In the genomic region with DNA sequence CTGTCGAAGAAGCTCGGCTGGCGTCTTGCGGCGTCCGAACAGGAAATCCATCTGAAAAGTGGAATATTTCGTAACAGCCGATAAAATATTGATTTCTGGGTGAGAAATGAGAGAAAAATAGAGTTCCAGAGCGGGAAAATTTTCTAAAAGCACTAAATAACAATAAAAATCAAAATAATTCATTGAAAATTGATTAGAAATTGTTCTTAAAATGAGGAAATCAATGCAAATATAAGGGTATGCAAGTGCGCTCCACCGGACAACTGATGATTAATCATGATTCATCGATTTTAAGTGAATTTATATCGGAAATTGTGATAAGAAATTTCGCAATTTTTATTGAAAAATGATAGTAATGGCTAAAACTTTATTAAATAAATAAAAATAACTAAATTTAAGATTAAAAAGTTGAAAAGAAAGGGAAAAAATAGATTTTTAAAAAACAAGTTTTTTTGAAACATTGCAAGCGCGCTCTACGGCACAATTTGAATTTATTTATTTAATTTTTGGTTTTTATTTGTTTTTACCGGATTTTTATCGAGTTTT, we compare ENCODE assay signal across 5 worm cellular contexts.
TF ChIP-seq lines count a peak whose summit lies in the region.

Gene vps-2 (minus strand): TSS at position 51 of the 546 bp plus-strand sequence.
Gene tiar-2 (plus strand): TSS at position 520 of the 546 bp plus-strand sequence.

TF ChIP-seq in whole organism, L1 larva, 84 proteins besides CTCF, POLR2A, EP300 and RAD21 (continues in another document):
- no peak for TF ChIP-seq pqm-1 (tag; optimal IDR thresholded peaks at IDR 0.05; lab: Kevin White, UChicago)
- peak; percentile 18 for TF ChIP-seq sox-4 (tag; optimal IDR thresholded peaks at IDR 0.05; lab: Kevin White, UChicago)
- TF ChIP-seq nhr-77 (tag; optimal IDR thresholded peaks at IDR 0.05; lab: Kevin White, UChicago) = no peak
- no peak for TF ChIP-seq unc-62 (GFP tag; optimal IDR thresholded peaks at IDR 0.05; lab: Kevin White, UChicago)
- peak; percentile 75 for TF ChIP-seq nhr-19 (GFP tag; conservative IDR thresholded peaks at IDR 0.05; lab: Robert Waterston, UW)
- no peak for TF ChIP-seq nhr-84 (tag; optimal IDR thresholded peaks at IDR 0.05; lab: Kevin White, UChicago)
- peak; percentile 51 for TF ChIP-seq fkh-4 (tag; optimal IDR thresholded peaks at IDR 0.05; lab: Kevin White, UChicago; ENCODE audit: borderline replicate concordance)
- TF ChIP-seq swsn-7 (tag; optimal IDR thresholded peaks at IDR 0.05; lab: Kevin White, UChicago) = peak; percentile 75
- TF ChIP-seq egl-27 (tag; optimal IDR thresholded peaks at IDR 0.05; lab: Kevin White, UChicago) = no peak
- TF ChIP-seq ztf-11 (tag; optimal IDR thresholded peaks at IDR 0.05; lab: Kevin White, UChicago) = no peak
- TF ChIP-seq blmp-1 (tag; optimal IDR thresholded peaks at IDR 0.05; lab: Kevin White, UChicago) = peak; percentile 23
- peak in 1 of 6 experiments; percentile 8 for TF ChIP-seq elt-3 (tag; optimal IDR thresholded peaks at IDR 0.05; lab: Kevin White, UChicago)
- TF ChIP-seq grh-1 (GFP tag; IDR thresholded peaks at IDR 0.05; lab: Robert Waterston, UW) = no peak
- peak; percentile 87 for TF ChIP-seq fkh-8 (tag; optimal IDR thresholded peaks at IDR 0.05; lab: Kevin White, UChicago)
- no peak for TF ChIP-seq vab-15 (tag; optimal IDR thresholded peaks at IDR 0.05; lab: Kevin White, UChicago)
- peak; percentile 32 for TF ChIP-seq unc-86 (tag; optimal IDR thresholded peaks at IDR 0.05; lab: Kevin White, UChicago)
- TF ChIP-seq C04F5.9 (tag; optimal IDR thresholded peaks at IDR 0.05; lab: Kevin White, UChicago) = peak; percentile 24

TF ChIP-seq in whole organism, L3 larva, 47 proteins besides CTCF, POLR2A, EP300 and RAD21 (continues in another document):
- no peak for TF ChIP-seq lin-39 (tag; optimal IDR thresholded peaks at IDR 0.05; lab: Kevin White, UChicago)
- TF ChIP-seq pqm-1 (tag; optimal IDR thresholded peaks at IDR 0.05; lab: Kevin White, UChicago) = peak; percentile 98
- no peak for TF ChIP-seq nhr-43 (tag; optimal IDR thresholded peaks at IDR 0.05; lab: Kevin White, UChicago; ENCODE audit: poor library complexity, severe bottlenecking)
- TF ChIP-seq nhr-11 (tag; optimal IDR thresholded peaks at IDR 0.05; lab: Kevin White, UChicago) = no peak
- TF ChIP-seq egl-5 (tag; optimal IDR thresholded peaks at IDR 0.05; lab: Kevin White, UChicago) = no peak
- no peak for TF ChIP-seq nhr-12 (tag; optimal IDR thresholded peaks at IDR 0.05; lab: Kevin White, UChicago)
- TF ChIP-seq ama-1 (optimal IDR thresholded peaks at IDR 0.05; lab: Kevin White, UChicago) = no peak
- TF ChIP-seq mdl-1 (tag; optimal IDR thresholded peaks at IDR 0.05; lab: Kevin White, UChicago) = no peak
- no peak for TF ChIP-seq fkh-10 (GFP tag; optimal IDR thresholded peaks at IDR 0.05; lab: Kevin White, UChicago)
- peak; percentile 93 for TF ChIP-seq skn-1 (tag; optimal IDR thresholded peaks at IDR 0.05; lab: Kevin White, UChicago)
- TF ChIP-seq ceh-82 (tag; optimal IDR thresholded peaks at IDR 0.05; lab: Kevin White, UChicago) = no peak
- no peak for TF ChIP-seq elt-3 (tag; optimal IDR thresholded peaks at IDR 0.05; lab: Kevin White, UChicago)
- no peak for TF ChIP-seq ztf-4 (tag; optimal IDR thresholded peaks at IDR 0.05; lab: Kevin White, UChicago)
- TF ChIP-seq sea-2 (GFP tag; optimal IDR thresholded peaks at IDR 0.05; lab: Kevin White, UChicago) = no peak
- TF ChIP-seq nhr-25 (tag; optimal IDR thresholded peaks at IDR 0.05; lab: Kevin White, UChicago) = no peak
- TF ChIP-seq aly-2 (tag; optimal IDR thresholded peaks at IDR 0.05; lab: Kevin White, UChicago) = no peak
- no peak for TF ChIP-seq lsy-12 (tag; optimal IDR thresholded peaks at IDR 0.05; lab: Kevin White, UChicago)
- peak; percentile 23 for TF ChIP-seq nfya-1 (tag; optimal IDR thresholded peaks at IDR 0.05; lab: Kevin White, UChicago; ENCODE audit: insufficient read depth)

TF ChIP-seq in whole organism, early embryonic, 17 proteins besides CTCF, POLR2A, EP300 and RAD21:
- no peak for TF ChIP-seq pes-1 (GFP tag; IDR thresholded peaks at IDR 0.05; lab: Robert Waterston, UW)
- TF ChIP-seq hmbx-1 (tag; optimal IDR thresholded peaks at IDR 0.05; lab: Kevin White, UChicago) = no peak
- TF ChIP-seq F13C5.2 (tag; optimal IDR thresholded peaks at IDR 0.05; lab: Kevin White, UChicago) = peak; percentile 30

TF ChIP-seq in whole organism, midembryonic, 9 proteins besides CTCF, POLR2A, EP300 and RAD21:
- no peak for TF ChIP-seq ref-1 (GFP tag; conservative IDR thresholded peaks at IDR 0.05; lab: Robert Waterston, UW)
- TF ChIP-seq T22C8.4 (GFP tag; IDR thresholded peaks at IDR 0.05; lab: Robert Waterston, UW) = peak; percentile 52; the same call in 1 of the 2 replicates

TF ChIP-seq in whole organism, young adult, 124 proteins besides CTCF, POLR2A, EP300 and RAD21 (continues in another document):
- TF ChIP-seq Y53F4B.3 (GFP tag; IDR thresholded peaks at IDR 0.05; lab: Robert Waterston, UW) = no peak
- no peak for TF ChIP-seq ztf-28 (GFP tag; IDR thresholded peaks at IDR 0.05; lab: Robert Waterston, UW)
- TF ChIP-seq ceh-40 (GFP tag; IDR thresholded peaks at IDR 0.05; lab: Robert Waterston, UW) = no peak
- no peak for TF ChIP-seq egl-44 (GFP tag; IDR thresholded peaks at IDR 0.05; lab: Robert Waterston, UW)
- TF ChIP-seq let-607 (tag; optimal IDR thresholded peaks at IDR 0.05; lab: Kevin White, UChicago) = peak in 1 of 2 experiments; percentile 36
- TF ChIP-seq egrh-3 (GFP tag; IDR thresholded peaks at IDR 0.05; lab: Robert Waterston, UW) = no peak
- no peak for TF ChIP-seq xnd-1 (tag; optimal IDR thresholded peaks at IDR 0.05; lab: Kevin White, UChicago)
- TF ChIP-seq lsl-1 (GFP tag; optimal IDR thresholded peaks at IDR 0.05; lab: Kevin White, UChicago) = peak; percentile 2
- no peak for TF ChIP-seq egl-18 (GFP tag; IDR thresholded peaks at IDR 0.05; lab: Robert Waterston, UW)
- no peak for TF ChIP-seq F22D6.2 (tag; optimal IDR thresholded peaks at IDR 0.05; lab: Kevin White, UChicago)
- TF ChIP-seq madf-8 (GFP tag; conservative IDR thresholded peaks at IDR 0.05; lab: Robert Waterston, UW) = no peak
- TF ChIP-seq ztf-26 (tag; optimal IDR thresholded peaks at IDR 0.05; lab: Kevin White, UChicago) = peak; percentile 30
- TF ChIP-seq B0019.2 (GFP tag; conservative IDR thresholded peaks at IDR 0.05; lab: Robert Waterston, UW) = no peak
- no peak for TF ChIP-seq rcor-1 (GFP tag; IDR thresholded peaks at IDR 0.05; lab: Robert Waterston, UW)
- no peak for TF ChIP-seq snpc-4 (GFP tag; optimal IDR thresholded peaks at IDR 0.05; lab: Kevin White, UChicago)
- TF ChIP-seq snpc-4 (tag; optimal IDR thresholded peaks at IDR 0.05; lab: Kevin White, UChicago) = peak in 3 of 4 experiments; percentile 42 to 74 (median 46)
- no peak for TF ChIP-seq C17E4.6 (GFP tag; IDR thresholded peaks at IDR 0.05; lab: Robert Waterston, UW)
- peak; percentile 7 for TF ChIP-seq nhr-80 (tag; optimal IDR thresholded peaks at IDR 0.05; lab: Kevin White, UChicago)
- TF ChIP-seq F52B5.7 (tag; optimal IDR thresholded peaks at IDR 0.05; lab: Kevin White, UChicago) = no peak
- no peak for TF ChIP-seq madf-3 (GFP tag; IDR thresholded peaks at IDR 0.05; lab: Robert Waterston, UW)
- 0 out of 2 replicates have a peak, but pooled peaks have one; percentile 35 for TF ChIP-seq Y53G8AR.9 (GFP tag; conservative IDR thresholded peaks at IDR 0.05; lab: Robert Waterston, UW)
- no peak for TF ChIP-seq tbp1 (GFP tag; optimal IDR thresholded peaks at IDR 0.05; lab: Kevin White, UChicago)
- peak; percentile 54 for TF ChIP-seq hmg-1.2 (GFP tag; IDR thresholded peaks at IDR 0.05; lab: Robert Waterston, UW)
- peak; percentile 22 for TF ChIP-seq snpc-3.4 (tag; optimal IDR thresholded peaks at IDR 0.05; lab: Kevin White, UChicago)
- no peak for TF ChIP-seq lsy-27 (tag; optimal IDR thresholded peaks at IDR 0.05; lab: Kevin White, UChicago; ENCODE audit: borderline replicate concordance, insufficient read depth)
- TF ChIP-seq somi-1 (GFP tag; optimal IDR thresholded peaks at IDR 0.05; lab: Kevin White, UChicago) = no peak
- no peak for TF ChIP-seq ztf-6 (GFP tag; IDR thresholded peaks at IDR 0.05; lab: Robert Waterston, UW)
- TF ChIP-seq him-1 (tag; optimal IDR thresholded peaks at IDR 0.05; lab: Kevin White, UChicago) = no peak
- TF ChIP-seq F57C9.4 (tag; optimal IDR thresholded peaks at IDR 0.05; lab: Kevin White, UChicago) = no peak
- TF ChIP-seq F23B12.7 (tag; optimal IDR thresholded peaks at IDR 0.05; lab: Kevin White, UChicago; ENCODE audit: insufficient read depth) = no peak
- no peak for TF ChIP-seq ceh-27 (GFP tag; optimal IDR thresholded peaks at IDR 0.05; lab: Kevin White, UChicago)
- no peak for TF ChIP-seq D2030.7 (GFP tag; IDR thresholded peaks at IDR 0.05; lab: Robert Waterston, UW)
- TF ChIP-seq aptf-2 (GFP tag; conservative IDR thresholded peaks at IDR 0.05; lab: Robert Waterston, UW) = no peak
- TF ChIP-seq cebp-1 (GFP tag; IDR thresholded peaks at IDR 0.05; lab: Robert Waterston, UW) = no peak; the same call in 1 of the 2 replicates
- TF ChIP-seq cebp-1 (tag; optimal IDR thresholded peaks at IDR 0.05; lab: Kevin White, UChicago) = peak; percentile 87
- peak; percentile 89 for TF ChIP-seq mcd-1 (GFP tag; IDR thresholded peaks at IDR 0.05; lab: Robert Waterston, UW)
- TF ChIP-seq sea-2 (GFP tag; IDR thresholded peaks at IDR 0.05; lab: Robert Waterston, UW) = no peak
- no peak for TF ChIP-seq F49E8.2 (tag; optimal IDR thresholded peaks at IDR 0.05; lab: Kevin White, UChicago; ENCODE audit: insufficient read depth)
- TF ChIP-seq lin-54 (GFP tag; optimal IDR thresholded peaks at IDR 0.05; lab: Kevin White, UChicago) = peak; percentile 39
- 0 out of 2 replicates have a peak, but pooled peaks have one; percentile 18 for TF ChIP-seq dox-1 (GFP tag; IDR thresholded peaks at IDR 0.05; lab: Robert Waterston, UW)
- peak; percentile 14 for TF ChIP-seq K12H6.12 (tag; optimal IDR thresholded peaks at IDR 0.05; lab: Kevin White, UChicago)
- no peak for TF ChIP-seq mes-4 (tag; optimal IDR thresholded peaks at IDR 0.05; lab: Kevin White, UChicago)
- TF ChIP-seq lir-1 (GFP tag; conservative IDR thresholded peaks at IDR 0.05; lab: Robert Waterston, UW) = no peak
- TF ChIP-seq zim-3 (tag; optimal IDR thresholded peaks at IDR 0.05; lab: Kevin White, UChicago) = no peak
- no peak for TF ChIP-seq unc-130 (GFP tag; optimal IDR thresholded peaks at IDR 0.05; lab: Kevin White, UChicago)
- peak; percentile 66 for TF ChIP-seq lin-40 (tag; optimal IDR thresholded peaks at IDR 0.05; lab: Kevin White, UChicago)
- no peak for TF ChIP-seq lag-1 (GFP tag; IDR thresholded peaks at IDR 0.05; lab: Robert Waterston, UW)
- peak; percentile 90 for TF ChIP-seq attf-5 (GFP tag; optimal IDR thresholded peaks at IDR 0.05; lab: Kevin White, UChicago)
- TF ChIP-seq dpl-1 (GFP tag; optimal IDR thresholded peaks at IDR 0.05; lab: Kevin White, UChicago) = no peak

Comparison
In these comparisons a context has a peak if more than half of its experiments do, and no peak if none do; other contexts are left out.
1. Of the 8 proteins assayed by ChIP-seq in both whole organism, young adult and whole organism, L1 larva: peak only in whole organism, young adult: none; only in whole organism, L1 larva: dpl-1, efl-1, lin-35 and nhr-90; in both: snpc-4; in neither: 3.